Fruit fly (Drosophila melanogaster): ENCODE data around the gene Diap1.

Gene Diap1

dm6 chr3L:16041260-16042079 is 9.4 kb downstream of the Diap1 start:
- TF ChIP-seq Hr4 (GFP tag; optimal IDR thresholded peaks at IDR 0.05) = peak; percentile 29
- TF ChIP-seq topi (GFP tag; optimal IDR thresholded peaks at IDR 0.05) = peak; percentile 13
- TF ChIP-seq Blimp-1 (GFP tag; optimal IDR thresholded peaks at IDR 0.05) = peak; percentile 55
- no peak for TF ChIP-seq lz (GFP tag; optimal IDR thresholded peaks at IDR 0.05)
- peak; percentile 75 for TF ChIP-seq eg (GFP tag; IDR thresholded peaks at IDR 0.05)
- peak; percentile 49 for TF ChIP-seq CG10669 (GFP tag; optimal IDR thresholded peaks at IDR 0.05)
- peak; percentile 4 for TF ChIP-seq Smox (GFP tag; optimal IDR thresholded peaks at IDR 0.05)
- TF ChIP-seq CG6163 (GFP tag; IDR thresholded peaks at IDR 0.05) = peak; percentile 65
- no peak for TF ChIP-seq Ets21C (GFP tag; optimal IDR thresholded peaks at IDR 0.05)
- peak; percentile 75 for TF ChIP-seq CG1621 (tag; optimal IDR thresholded peaks at IDR 0.05)
- TF ChIP-seq CG4318 (GFP tag; optimal IDR thresholded peaks at IDR 0.05) = no peak
- TF ChIP-seq Hr39 (GFP tag; optimal IDR thresholded peaks at IDR 0.05) = no peak
- TF ChIP-seq Sox102F (GFP tag; optimal IDR thresholded peaks at IDR 0.05) = peak; percentile 23
- peak; percentile 90 for TF ChIP-seq CG9139 (GFP tag; optimal IDR thresholded peaks at IDR 0.05)
- TF ChIP-seq CG3032 (tag; optimal IDR thresholded peaks at IDR 0.05) = peak; percentile 20
- peak; percentile 60 for TF ChIP-seq spab (GFP tag; optimal IDR thresholded peaks at IDR 0.05)
- no peak for TF ChIP-seq CG11902 (GFP tag; optimal IDR thresholded peaks at IDR 0.05)
- no peak for TF ChIP-seq Hr38 (GFP tag; optimal IDR thresholded peaks at IDR 0.05)
- TF ChIP-seq Ets96B (tag; optimal IDR thresholded peaks at IDR 0.05) = peak; percentile 32
- TF ChIP-seq fd59A (GFP tag; optimal IDR thresholded peaks at IDR 0.05) = no peak
- no peak for TF ChIP-seq fkh (GFP tag; optimal IDR thresholded peaks at IDR 0.05)
- TF ChIP-seq svp (GFP tag) = peak; percentile 98
- TF ChIP-seq CG6808 (GFP tag; optimal IDR thresholded peaks at IDR 0.05) = peak; percentile 89
- peak; percentile 64 for TF ChIP-seq CG15336 (GFP tag; IDR thresholded peaks at IDR 0.05)
- TF ChIP-seq pdm3 (GFP tag; optimal IDR thresholded peaks at IDR 0.05) = peak; percentile 15
- peak; percentile 2 for TF ChIP-seq esn (GFP tag; optimal IDR thresholded peaks at IDR 0.05)
- no peak for TF ChIP-seq achi (GFP tag; optimal IDR thresholded peaks at IDR 0.05)
- peak; percentile 43 for TF ChIP-seq net (GFP tag; optimal IDR thresholded peaks at IDR 0.05)
- TF ChIP-seq CG8319 (GFP tag; optimal IDR thresholded peaks at IDR 0.05) = no peak
- TF ChIP-seq Sox14 (GFP tag; optimal IDR thresholded peaks at IDR 0.05) = peak; percentile 61
- peak; percentile 76 for TF ChIP-seq Eip78C (GFP tag)
- peak; percentile 93 for TF ChIP-seq CG6854 (GFP tag; optimal IDR thresholded peaks at IDR 0.05)
- TF ChIP-seq CG11762 (GFP tag; optimal IDR thresholded peaks at IDR 0.05; ENCODE audit: insufficient read depth) = peak; percentile 12
- TF ChIP-seq Met (GFP tag; optimal IDR thresholded peaks at IDR 0.05) = peak; percentile 22
- no peak for TF ChIP-seq cyc (GFP tag; optimal IDR thresholded peaks at IDR 0.05)
- TF ChIP-seq CG8632 (GFP tag; optimal IDR thresholded peaks at IDR 0.05) = peak; percentile 40
- TF ChIP-seq CG3919 (GFP tag; optimal IDR thresholded peaks at IDR 0.05) = peak; percentile 27
- no peak for TF ChIP-seq Sox15 (GFP tag; optimal IDR thresholded peaks at IDR 0.05)
- peak; percentile 21 for TF ChIP-seq dsx (GFP tag; optimal IDR thresholded peaks at IDR 0.05; ENCODE audit: poor library complexity, severe bottlenecking)
- TF ChIP-seq fd85E (GFP tag; optimal IDR thresholded peaks at IDR 0.05) = no peak
- peak; percentile 82 for TF ChIP-seq Lpt (GFP tag; optimal IDR thresholded peaks at IDR 0.05)
- peak; percentile 79 for TF ChIP-seq CG8119 (GFP tag; IDR thresholded peaks at IDR 0.05)
- no peak for TF ChIP-seq CG34406 (GFP tag; optimal IDR thresholded peaks at IDR 0.05)
- no peak for TF ChIP-seq CG6792 (GFP tag; optimal IDR thresholded peaks at IDR 0.05)
- TF ChIP-seq ss (GFP tag; optimal IDR thresholded peaks at IDR 0.05) = peak; percentile 92 to 96
- peak; percentile 24 for TF ChIP-seq OdsH (GFP tag; optimal IDR thresholded peaks at IDR 0.05)
- peak; percentile 16 for TF ChIP-seq acj6 (GFP tag; optimal IDR thresholded peaks at IDR 0.05)
- TF ChIP-seq CG6276 (GFP tag; optimal IDR thresholded peaks at IDR 0.05) = peak; percentile 90
- TF ChIP-seq Eip75B (GFP tag; optimal IDR thresholded peaks at IDR 0.05) = no peak
- peak; percentile 36 for TF ChIP-seq CG32006 (GFP tag; optimal IDR thresholded peaks at IDR 0.05)
- TF ChIP-seq vri (GFP tag; optimal IDR thresholded peaks at IDR 0.05) = peak; percentile 31
